Fruit fly (Drosophila melanogaster) whole organism, embryonic: ENCODE results near the gene Jarid2.

Experiments
- Aef1 ChIP-seq: fragments of 200-800 bp; sonication (Bioruptor generic); IDR thresholded peaks from 3 replicates; pipeline ENCODE4 v1.3.6; 2022; ENCODE audit warnings: missing biosample characterization, missing genetic modification characterization
- Antp ChIP-seq: fragments of 200-800 bp; sonication (Bioruptor generic); optimal IDR thresholded peaks from 3 replicates; lab custom pipeline; 2016; ENCODE audit warnings: missing biosample characterization, missing genetic modification characterization
- B-H1 ChIP-seq: fragments of 200-800 bp; sonication (Bioruptor generic); IDR thresholded peaks from 3 replicates; pipeline ENCODE4 v1.3.6; 2022; ENCODE audit warnings: missing biosample characterization, missing genetic modification characterization
- CG10274 ChIP-seq: fragments of 200-800 bp; sonication (Bioruptor generic); optimal IDR thresholded peaks from 3 replicates; lab custom pipeline; 2017; ENCODE audit warnings: missing biosample characterization, mild to moderate bottlenecking, missing genetic modification characterization
- CG10543 ChIP-seq: fragments of 200-800 bp; sonication (Bioruptor generic); optimal IDR thresholded peaks from 3 replicates; lab custom pipeline; 2017; ENCODE audit warnings: missing biosample characterization, mild to moderate bottlenecking, missing genetic modification characterization, moderate library complexity
- CG11398 ChIP-seq: fragments of 200-800 bp; sonication (Bioruptor generic); optimal IDR thresholded peaks from 2 replicates; lab custom pipeline; 2016; ENCODE audit warnings: missing biosample characterization, missing genetic modification characterization
- CG12769 ChIP-seq: fragments of 200-800 bp; sonication (Bioruptor generic); optimal IDR thresholded peaks from 2 replicates; lab custom pipeline; 2019; ENCODE audit warnings: missing biosample characterization, mild to moderate bottlenecking, missing genetic modification characterization, moderate library complexity
- CG14710 ChIP-seq: fragments of 200-800 bp; sonication (Bioruptor generic); optimal IDR thresholded peaks from 3 replicates; lab custom pipeline; 2019; ENCODE audit warnings: missing biosample characterization, mild to moderate bottlenecking, missing genetic modification characterization, moderate library complexity
- CG2116 ChIP-seq: fragments of 200-800 bp; sonication (Bioruptor generic); optimal IDR thresholded peaks from 3 replicates; lab custom pipeline; 2018; ENCODE audit warnings: missing biosample characterization, mild to moderate bottlenecking, missing genetic modification characterization
- CG3163 ChIP-seq: fragments of 200-800 bp; sonication (Bioruptor generic); optimal IDR thresholded peaks from 3 replicates; lab custom pipeline; 2016; ENCODE audit warnings: missing biosample characterization, missing genetic modification characterization
- CG4328 ChIP-seq: fragments of 200-800 bp; sonication (Bioruptor generic); optimal IDR thresholded peaks from 3 replicates; lab custom pipeline; 2017; ENCODE audit warnings: missing biosample characterization, missing genetic modification reagents, missing genetic modification characterization
- CG4360 ChIP-seq: fragments of 200-800 bp; sonication (Bioruptor generic); IDR thresholded peaks from 2 replicates; pipeline ENCODE4 v1.3.6; 2022; ENCODE audit warnings: missing biosample characterization, missing genetic modification characterization
- CG5953 ChIP-seq: fragments of 200-800 bp; sonication (Bioruptor generic); IDR thresholded peaks from 2 replicates; pipeline ENCODE4 v1.3.6; 2022; ENCODE audit warnings: missing biosample characterization, missing genetic modification characterization
- CG6765 ChIP-seq: fragments of 200-800 bp; sonication (Bioruptor generic); optimal IDR thresholded peaks from 3 replicates; lab custom pipeline; 2017; ENCODE audit warnings: missing biosample characterization, mild to moderate bottlenecking, missing genetic modification characterization
- CG9609 ChIP-seq: fragments of 200-800 bp; sonication (Bioruptor generic); optimal IDR thresholded peaks from 3 replicates; lab custom pipeline; 2016; ENCODE audit warnings: missing biosample characterization, missing genetic modification characterization
- Drgx ChIP-seq: fragments of 200-800 bp; sonication (Bioruptor generic); IDR thresholded peaks from 2 replicates; pipeline ENCODE4 v1.3.6; 2022; ENCODE audit warnings: missing biosample characterization, missing genetic modification characterization
- Fer1 ChIP-seq: fragments of 200-800 bp; sonication (Bioruptor generic); optimal IDR thresholded peaks from 2 replicates; lab custom pipeline; 2017; ENCODE audit warnings: missing biosample characterization, mild to moderate bottlenecking, missing genetic modification characterization
- GATAe ChIP-seq: fragments of 200-800 bp; sonication (Bioruptor generic); conservative IDR thresholded peaks from 2 replicates; pipeline ENCODE4 v1.3.6; 2022; ENCODE audit warnings: missing biosample characterization, missing genetic modification characterization
- Hand ChIP-seq: fragments of 200-800 bp; sonication (Bioruptor generic); optimal IDR thresholded peaks from 2 replicates; lab custom pipeline; 2017; ENCODE audit warnings: mild to moderate bottlenecking, missing biosample characterization, missing genetic modification reagents, missing genetic modification characterization
- Jarid2 ChIP-seq: fragments of 200-800 bp; sonication (Bioruptor generic); optimal IDR thresholded peaks from 3 replicates; lab custom pipeline; 2017; ENCODE audit warnings: mild to moderate bottlenecking, missing biosample characterization, missing genetic modification reagents, missing genetic modification characterization
- Med ChIP-seq: fragments of 200-800 bp; sonication (Bioruptor generic); peaks from one replicate; lab custom pipeline; 2016; ENCODE audit warnings: missing biosample characterization, missing genetic modification characterization, mild to moderate bottlenecking, inconsistent platforms, moderate library complexity
- Mrtf ChIP-seq: fragments of 200-800 bp; sonication (Bioruptor generic); IDR thresholded peaks from 3 replicates; pipeline ENCODE4 v1.3.6; 2022; ENCODE audit warnings: missing biosample characterization, missing genetic modification characterization
- Oaz ChIP-seq: fragments of 200-800 bp; sonication (Bioruptor generic); IDR thresholded peaks from 2 replicates; pipeline ENCODE4 v1.3.6; 2022; ENCODE audit warnings: missing biosample characterization, missing genetic modification characterization
- PHDP ChIP-seq: fragments of 200-800 bp; sonication (Bioruptor generic); optimal IDR thresholded peaks from 3 replicates; lab custom pipeline; 2018; ENCODE audit warnings: missing biosample characterization, mild to moderate bottlenecking, missing genetic modification characterization, moderate library complexity
- Pdp1 ChIP-seq, 2 experiments: fragments of 200-800 bp; sonication (Bioruptor generic); optimal IDR thresholded peaks; 3 replicates each; lab custom pipeline; 2016; ENCODE audit warnings: missing biosample characterization in 2 of 2, missing genetic modification characterization in 2 of 2, mild to moderate bottlenecking in 1 of 2, moderate library complexity in 1 of 2
- Sry-β ChIP-seq: fragments of 200-800 bp; sonication (Bioruptor generic); optimal IDR thresholded peaks from 2 replicates; lab custom pipeline; 2018; ENCODE audit warnings: missing biosample characterization, mild to moderate bottlenecking, missing genetic modification characterization, moderate library complexity
- Trl ChIP-seq, 3 experiments: fragments of >200 bp in 2 of 3; fragments of 200-800 bp in 1 of 3; sonication (Bioruptor generic) in 1 of 3; optimal IDR thresholded peaks; 2 replicates in 1 of 3; 3 replicates in 2 of 3; lab custom pipeline; 2016 to 2017; ENCODE audit warnings: missing biosample characterization in 1 of 3, missing genetic modification characterization in 1 of 3
- Usf ChIP-seq: fragments of 200-800 bp; sonication (Bioruptor generic); optimal IDR thresholded peaks from 2 replicates; lab custom pipeline; 2017; ENCODE audit warnings: missing genotype, missing biosample characterization, missing genetic modification characterization
- ato ChIP-seq: fragments of 200-800 bp; sonication (Bioruptor generic); IDR thresholded peaks from 2 replicates; pipeline ENCODE4 v1.3.6; 2022; ENCODE audit warnings: missing biosample characterization, missing genetic modification characterization; ENCODE audit not compliant: partially characterized antibody
- chinmo ChIP-seq: fragments of 200-800 bp; sonication (Bioruptor generic); IDR thresholded peaks from 4 replicates; pipeline ENCODE4 v1.3.6; 2022; ENCODE audit warnings: missing biosample characterization, missing genetic modification characterization; ENCODE audit not compliant: partially characterized antibody
- ci ChIP-seq: fragments of 200-800 bp; sonication (Bioruptor generic); IDR thresholded peaks from 3 replicates; pipeline ENCODE4 v1.3.6; 2022; ENCODE audit warnings: missing biosample characterization, missing genetic modification characterization
- disco-r ChIP-seq: fragments of 200-800 bp; sonication (Bioruptor generic); optimal IDR thresholded peaks from 2 replicates; lab custom pipeline; 2016; ENCODE audit warnings: missing biosample characterization, missing genetic modification characterization
- dm ChIP-seq: fragments of 200-800 bp; sonication (Bioruptor generic); optimal IDR thresholded peaks from 3 replicates; lab custom pipeline; 2016; ENCODE audit warnings: missing biosample characterization, missing genetic modification characterization
- dpn ChIP-seq, 2 experiments: fragments of 200-800 bp; sonication (Bioruptor generic); optimal IDR thresholded peaks; 3 replicates each; lab custom pipeline; 2016; ENCODE audit warnings: missing biosample characterization in 2 of 2, missing genetic modification characterization in 2 of 2
- ems ChIP-seq: fragments of 200-800 bp; sonication (Bioruptor generic); optimal IDR thresholded peaks from 3 replicates; lab custom pipeline; 2016; ENCODE audit warnings: missing biosample characterization, missing genetic modification characterization
- exex ChIP-seq: fragments of 200-800 bp; sonication (Bioruptor generic); optimal IDR thresholded peaks from 4 replicates; lab custom pipeline; 2018; ENCODE audit warnings: missing biosample characterization, mild to moderate bottlenecking, missing genetic modification characterization, moderate library complexity
- gcm ChIP-seq: fragments of 200-800 bp; sonication (Bioruptor generic); optimal IDR thresholded peaks from 2 replicates; lab custom pipeline; 2019; ENCODE audit warnings: missing biosample characterization, mild to moderate bottlenecking, missing genetic modification characterization, moderate library complexity
- inv ChIP-seq: fragments of 200-800 bp; sonication (Bioruptor generic); IDR thresholded peaks from 2 replicates; pipeline ENCODE4 v1.3.6; 2022; ENCODE audit warnings: missing biosample characterization, missing genetic modification characterization; ENCODE audit not compliant: partially characterized antibody
- kah ChIP-seq: fragments of 200-800 bp; sonication (Bioruptor generic); optimal IDR thresholded peaks from 2 replicates; lab custom pipeline; 2018; ENCODE audit warnings: missing biosample characterization, mild to moderate bottlenecking, missing genetic modification characterization
- lilli ChIP-seq: fragments of 200-800 bp; sonication (Bioruptor generic); optimal IDR thresholded peaks from 3 replicates; lab custom pipeline; 2016; ENCODE audit warnings: missing biosample characterization, missing genetic modification characterization
- mirr ChIP-seq: fragments of 200-800 bp; sonication (Bioruptor generic); optimal IDR thresholded peaks from 3 replicates; lab custom pipeline; 2018; ENCODE audit warnings: missing biosample characterization, mild to moderate bottlenecking, missing genetic modification characterization
- nau ChIP-seq: fragments of 200-800 bp; sonication (Bioruptor generic); optimal IDR thresholded peaks from 3 replicates; lab custom pipeline; 2017; ENCODE audit warnings: missing biosample characterization, mild to moderate bottlenecking, missing genetic modification characterization, missing genetic modification reagents
- nerfin-1 ChIP-seq: fragments of 200-800 bp; sonication (Bioruptor generic); optimal IDR thresholded peaks from 3 replicates; lab custom pipeline; 2019; ENCODE audit warnings: missing biosample characterization, mild to moderate bottlenecking, missing genetic modification characterization, moderate library complexity
- nom ChIP-seq: fragments of 200-800 bp; sonication (Bioruptor generic); optimal IDR thresholded peaks from 2 replicates; lab custom pipeline; 2017; ENCODE audit warnings: missing biosample characterization, missing genetic modification characterization, mild to moderate bottlenecking, moderate library complexity, missing genetic modification reagents
- pita ChIP-seq: fragments of 200-800 bp; sonication (Bioruptor generic); optimal IDR thresholded peaks from 2 replicates; lab custom pipeline; 2017; ENCODE audit warnings: missing biosample characterization, mild to moderate bottlenecking, missing genetic modification characterization
- scrt ChIP-seq: fragments of 200-800 bp; sonication (Bioruptor generic); optimal IDR thresholded peaks from 2 replicates; lab custom pipeline; 2018; ENCODE audit warnings: missing biosample characterization, mild to moderate bottlenecking, missing genetic modification characterization, moderate library complexity
- sens ChIP-seq: fragments of 200-800 bp; sonication (Bioruptor generic); peaks from one replicate; lab custom pipeline; 2016; ENCODE audit warnings: missing biosample characterization, missing genetic modification characterization
- sqz ChIP-seq: fragments of 200-800 bp; sonication (Bioruptor generic); optimal IDR thresholded peaks from 3 replicates; lab custom pipeline; 2018; ENCODE audit warnings: missing biosample characterization, mild to moderate bottlenecking, missing genetic modification characterization
- tio ChIP-seq: fragments of 200-800 bp; sonication (Bioruptor generic); optimal IDR thresholded peaks from 2 replicates; lab custom pipeline; 2017; ENCODE audit warnings: missing biosample characterization, missing genetic modification characterization, inconsistent platforms

Jarid2 gene

dm6 chr3L:9501298-9501697 is 24.5 kb downstream of the Jarid2 start:
- no peak for TF ChIP-seq CG6765
- no peak for TF ChIP-seq CG10543 (GFP tag; lab: Kevin White, UChicago)
- TF ChIP-seq Oaz: no peak
- TF ChIP-seq Usf (GFP tag; lab: Kevin White, UChicago): no peak
- no peak for TF ChIP-seq Mrtf (GFP tag; lab: Robert Waterston, UW)
- TF ChIP-seq Sry-β (GFP tag; lab: Kevin White, UChicago): no peak
- TF ChIP-seq ci: no peak
- no peak for TF ChIP-seq Aef1
- TF ChIP-seq CG3163: peak; percentile 74
- peak in 1 of 2 experiments; percentile 22 for TF ChIP-seq Trl (optimal IDR thresholded peaks at IDR 0.05; lab: Kevin White, UChicago)
- TF ChIP-seq Trl (GFP tag; optimal IDR thresholded peaks at IDR 0.05; lab: Kevin White, UChicago): no peak
- TF ChIP-seq sens (GFP tag; lab: Kevin White, UChicago): peak; percentile 18
- TF ChIP-seq CG10274: no peak
- no peak for TF ChIP-seq nom (GFP tag; lab: Kevin White, UChicago)
- no peak for TF ChIP-seq CG4360 (GFP tag; lab: Robert Waterston, UW)
- no peak for TF ChIP-seq B-H1 (GFP tag; lab: Robert Waterston, UW)
- peak; percentile 59 for TF ChIP-seq sqz (GFP tag; lab: Kevin White, UChicago)
- no peak for TF ChIP-seq CG11398
- no peak for TF ChIP-seq PHDP
- TF ChIP-seq kah: peak; percentile 62
- peak; percentile 60 for TF ChIP-seq scrt
- TF ChIP-seq gcm (GFP tag; lab: Kevin White, UChicago): no peak
- peak; percentile 68 for TF ChIP-seq nerfin-1 (tag; lab: Kevin White, UChicago)
- TF ChIP-seq Drgx (GFP tag; lab: Robert Waterston, UW): no peak
- TF ChIP-seq, all 482 proteins: peak for 7

DNA sequence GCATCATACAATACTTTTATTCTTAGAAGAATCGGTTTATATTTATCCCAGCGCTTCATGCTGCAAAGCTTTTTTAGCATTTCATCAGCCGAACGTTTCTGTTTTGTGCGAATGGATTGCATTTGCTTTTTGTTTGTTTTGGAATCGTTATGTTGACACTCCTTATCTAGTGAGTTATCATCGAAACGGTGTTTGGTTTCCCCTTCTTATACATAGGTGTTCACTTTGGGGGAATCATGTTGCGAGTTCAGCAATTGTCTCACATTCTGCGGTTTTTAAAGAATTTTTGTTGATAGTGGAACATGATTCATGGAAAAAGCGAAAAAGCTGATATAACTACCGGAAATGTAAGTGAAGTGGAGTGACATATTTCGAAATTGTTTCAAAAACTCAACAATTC is 25.5 kb downstream of the Jarid2 start:
- peak; percentile 72 for TF ChIP-seq sens (GFP tag; lab: Kevin White, UChicago)
- TF ChIP-seq CG4328 (GFP tag; lab: Kevin White, UChicago): no peak
- peak; percentile 28 for TF ChIP-seq nau (GFP tag; lab: Kevin White, UChicago)
- no peak for TF ChIP-seq tio (GFP tag; lab: Kevin White, UChicago)
- no peak for TF ChIP-seq dm (GFP tag; lab: Kevin White, UChicago)
- no peak for TF ChIP-seq ems
- TF ChIP-seq Hand (GFP tag; lab: Kevin White, UChicago): no peak
- TF ChIP-seq ato (GFP tag; lab: Robert Waterston, UW): no peak
- no peak for TF ChIP-seq Sry-β (GFP tag; lab: Kevin White, UChicago)
- peak; percentile 73 for TF ChIP-seq Med (GFP tag; lab: Kevin White, UChicago)

dm6 chr3L:9502856-9503255 is 26.0 kb downstream of the Jarid2 start:
- TF ChIP-seq CG2116 (GFP tag; lab: Kevin White, UChicago): no peak
- 0 out of 4 replicates have a peak, but pooled peaks have one; percentile 15 for TF ChIP-seq chinmo (GFP tag; lab: Robert Waterston, UW)
- no peak for TF ChIP-seq pita
- TF ChIP-seq CG5953 (GFP tag; lab: Robert Waterston, UW): no peak
- no peak for TF ChIP-seq disco-r (GFP tag; lab: Kevin White, UChicago)
- no peak for TF ChIP-seq CG4360 (GFP tag; lab: Robert Waterston, UW)
- TF ChIP-seq Jarid2: no peak
- peak; percentile 14 for TF ChIP-seq exex (tag; lab: Kevin White, UChicago)
- no peak for TF ChIP-seq ato (GFP tag; lab: Robert Waterston, UW)
- no peak for TF ChIP-seq inv (GFP tag; lab: Robert Waterston, UW)
- TF ChIP-seq dpn (GFP tag; optimal IDR thresholded peaks at IDR 0.05; lab: Kevin White, UChicago): no peak
- no peak for TF ChIP-seq lilli
- no peak for TF ChIP-seq Antp (GFP tag; lab: Kevin White, UChicago)
- no peak for TF ChIP-seq Fer1 (GFP tag; lab: Kevin White, UChicago)
- TF ChIP-seq CG9609 (GFP tag; lab: Kevin White, UChicago): no peak
- peak in 1 of 2 experiments; percentile 80 for TF ChIP-seq Pdp1 (GFP tag; optimal IDR thresholded peaks at IDR 0.05; lab: Kevin White, UChicago)
- no peak for TF ChIP-seq GATAe (GFP tag; lab: Robert Waterston, UW)
- TF ChIP-seq CG12769 (tag; lab: Kevin White, UChicago): no peak
- no peak for TF ChIP-seq CG14710 (tag; lab: Kevin White, UChicago)
- TF ChIP-seq mirr (GFP tag; lab: Kevin White, UChicago): peak; percentile 6
- no peak for TF ChIP-seq Med (GFP tag; lab: Kevin White, UChicago)
